Worm (Caenorhabditis elegans): ENCODE results near the gene tofu-7.
A peak's percentile ranks its signal among the peaks of the same experiment; 100 is the strongest.

The tofu-7 gene

DNA sequence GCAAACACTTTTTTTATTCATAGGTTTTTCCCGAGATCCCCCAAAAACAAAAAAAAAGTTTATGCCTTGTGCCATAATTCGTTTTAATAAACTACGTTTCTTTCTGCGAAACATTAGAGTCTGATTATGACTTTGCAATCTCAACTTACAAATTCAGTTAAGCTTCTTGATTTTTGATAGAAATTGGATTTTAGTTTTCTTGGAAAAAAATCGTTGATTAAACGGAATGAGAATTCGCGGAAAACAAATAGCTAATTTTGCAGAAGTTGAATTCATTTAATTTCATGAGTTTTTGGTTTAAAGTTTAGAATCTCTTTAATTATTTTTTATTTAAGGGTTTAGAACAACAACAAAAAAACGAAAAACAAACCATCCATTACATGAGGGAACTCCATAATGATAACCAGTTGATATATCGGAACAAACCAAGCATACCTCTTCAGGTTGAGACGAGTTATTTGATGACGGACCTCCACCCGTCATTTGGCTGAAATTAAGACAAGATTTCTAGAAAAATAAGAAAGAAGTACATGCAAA lies 30.2 kb upstream of the tofu-7 start, which contains the start of gene nhr-10 (continued):
- TF ChIP-seq lsl-1 (GFP tag; optimal IDR thresholded peaks at IDR 0.05) (no peak), C17E4.6 (GFP tag; IDR thresholded peaks at IDR 0.05) (no peak), tlf-1 (GFP tag; optimal IDR thresholded peaks at IDR 0.05) (no peak), C06A6.2 (GFP tag; conservative IDR thresholded peaks at IDR 0.05) (no peak)

ce11 chrIII:7112285-7112684 lies 27.5 kb upstream of the tofu-7 start:
- no peak for TF ChIP-seq ekl-4 (GFP tag; IDR thresholded peaks at IDR 0.05)
- TF ChIP-seq dox-1 (GFP tag; IDR thresholded peaks at IDR 0.05), result no peak
- TF ChIP-seq snpc-1.1 (tag; optimal IDR thresholded peaks at IDR 0.05; ENCODE audit: insufficient read depth), result no peak
- no peak for TF ChIP-seq him-1 (tag; optimal IDR thresholded peaks at IDR 0.05)
- no peak for TF ChIP-seq lin-26 (GFP tag; IDR thresholded peaks at IDR 0.05)
- TF ChIP-seq bed-1 (GFP tag; IDR thresholded peaks at IDR 0.05), result no peak
- no peak for TF ChIP-seq madf-10 (tag; optimal IDR thresholded peaks at IDR 0.05)
- TF ChIP-seq chd-7 (tag; optimal IDR thresholded peaks at IDR 0.05), result no peak
- TF ChIP-seq xnd-1 (tag; optimal IDR thresholded peaks at IDR 0.05), result no peak
- no peak for TF ChIP-seq mxl-1 (tag; optimal IDR thresholded peaks at IDR 0.05)
- no peak for TF ChIP-seq ztf-22 (GFP tag; optimal IDR thresholded peaks at IDR 0.05)
- TF ChIP-seq aptf-3 (GFP tag; IDR thresholded peaks at IDR 0.05), result no peak
- TF ChIP-seq F37B4.10 (GFP tag; IDR thresholded peaks at IDR 0.05), result no peak
- TF ChIP-seq ztf-6 (GFP tag; IDR thresholded peaks at IDR 0.05), result no peak
- TF ChIP-seq hmg-20 (GFP tag; IDR thresholded peaks at IDR 0.05), result no peak
- no peak for TF ChIP-seq rcor-1 (GFP tag; IDR thresholded peaks at IDR 0.05)
- no peak for TF ChIP-seq egl-18 (GFP tag; IDR thresholded peaks at IDR 0.05)

DNA sequence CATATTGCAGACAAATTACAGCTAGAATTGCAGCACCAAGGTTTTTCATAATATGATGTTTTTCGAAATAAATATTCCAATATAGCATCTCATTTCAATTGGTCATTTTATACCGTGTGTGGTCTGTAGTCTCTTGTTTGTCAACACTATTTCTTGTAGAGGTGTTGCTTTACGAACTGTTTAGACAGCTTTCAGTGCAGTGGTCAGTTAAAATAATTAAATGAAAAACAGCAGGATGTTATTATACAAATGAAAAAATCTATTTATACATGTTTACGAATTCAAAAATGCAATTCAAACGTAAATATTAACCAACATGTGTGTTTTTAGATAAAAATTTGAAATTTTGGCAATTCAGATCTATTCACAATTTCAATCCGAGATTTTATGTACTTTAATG lies 27.0 kb upstream of the tofu-7 start, which contains the start of gene B0280.7:
Gene B0280.7 (minus strand): TSS at position 101 of the 400 bp plus-strand sequence.
- TF ChIP-seq F57A8.1 (GFP tag; optimal IDR thresholded peaks at IDR 0.05) (no peak), F57C9.4 (tag; optimal IDR thresholded peaks at IDR 0.05) (no peak), lin-26 (GFP tag; IDR thresholded peaks at IDR 0.05) (0 out of 2 replicates have a peak, but pooled peaks have one; percentile 18), Y56A3A.18 (GFP tag; IDR thresholded peaks at IDR 0.05) (no peak)

ce11 chrIII:7107965-7108364 lies 23.1 kb upstream of the tofu-7 start, which contains the start of gene odd-1:
TSS of gene odd-1 (plus strand) at chrIII:7108313.
- TF ChIP-seq pbrm-1 (GFP tag; IDR thresholded peaks at IDR 0.05), result no peak
- TF ChIP-seq nhr-80 (tag; optimal IDR thresholded peaks at IDR 0.05), result peak; percentile 39

DNA sequence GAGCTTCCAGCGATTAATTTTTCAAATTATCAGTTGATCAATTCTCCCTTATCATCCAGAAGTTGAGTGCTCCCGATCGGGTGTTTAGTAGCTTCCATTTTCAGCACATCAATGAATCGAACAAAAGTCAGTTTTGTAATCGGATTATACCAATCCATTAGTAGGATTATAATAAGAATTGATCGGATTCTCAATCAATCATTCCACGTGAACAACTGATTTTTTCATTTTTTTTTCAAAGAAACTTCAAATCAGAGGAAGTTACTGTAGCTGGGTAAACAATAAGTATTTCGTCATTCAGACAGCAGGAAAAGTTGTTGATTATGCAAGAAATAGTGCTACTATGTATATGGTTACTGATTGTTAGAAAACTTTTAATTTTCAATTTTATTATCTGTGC lies 22.0 kb upstream of the tofu-7 start:
- TF ChIP-seq ztf-26 (tag; optimal IDR thresholded peaks at IDR 0.05), result no peak
- no peak for TF ChIP-seq cebp-1 (GFP tag; IDR thresholded peaks at IDR 0.05)
- TF ChIP-seq cebp-1 (tag; optimal IDR thresholded peaks at IDR 0.05), result peak; percentile 52
- TF ChIP-seq nhr-80 (tag; optimal IDR thresholded peaks at IDR 0.05), result peak; percentile 67

DNA sequence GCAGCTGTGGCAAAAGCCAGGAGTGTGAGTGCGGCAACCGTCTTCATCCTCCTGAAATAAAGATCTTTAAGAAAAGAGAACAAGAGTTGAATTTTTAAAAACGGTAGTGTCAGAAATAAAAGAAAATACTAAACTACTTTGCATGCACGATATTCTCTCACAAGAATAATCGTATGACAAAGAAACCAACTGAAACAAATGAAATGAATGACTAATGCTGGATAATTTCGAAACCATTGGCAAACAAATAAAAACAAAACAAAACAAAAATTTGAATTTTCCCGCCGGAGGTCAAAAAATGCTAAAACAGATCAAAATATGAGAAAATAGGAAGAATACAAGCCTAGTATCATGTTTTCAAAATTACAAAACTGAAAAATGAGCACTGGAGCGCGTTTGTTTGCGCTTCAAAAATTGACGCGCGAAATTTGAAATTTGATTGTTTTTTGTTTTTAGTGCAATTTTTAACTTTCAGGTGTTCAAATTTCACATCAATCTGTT lies 19.2 kb upstream of the tofu-7 start, which contains the start of gene cpg-2:
Gene cpg-2 (minus strand): TSS at position 51 of the 501 bp plus-strand sequence.
- TF ChIP-seq ceh-91 (GFP tag; IDR thresholded peaks at IDR 0.05) (peak; percentile 98), tbp1 (GFP tag; optimal IDR thresholded peaks at IDR 0.05) (peak; percentile 64), Y79H2A.3 (GFP tag; conservative IDR thresholded peaks at IDR 0.05) (0 out of 2 replicates have a peak, but pooled peaks have one; percentile 67), cebp-1 (GFP tag; IDR thresholded peaks at IDR 0.05) (no peak), cebp-1 (tag; optimal IDR thresholded peaks at IDR 0.05) (no peak), dpl-1 (GFP tag; optimal IDR thresholded peaks at IDR 0.05) (peak; percentile 95), ztf-18 (tag; optimal IDR thresholded peaks at IDR 0.05) (peak; percentile 21), ama-1 (optimal IDR thresholded peaks at IDR 0.05) (no peak), ama-1 (GFP tag; optimal IDR thresholded peaks at IDR 0.05) (peak in 1 of 2 experiments; percentile 7), unc-130 (GFP tag; optimal IDR thresholded peaks at IDR 0.05) (peak; percentile 94), snpc-4 (GFP tag; optimal IDR thresholded peaks at IDR 0.05) (peak; percentile 58), snpc-4 (tag; optimal IDR thresholded peaks at IDR 0.05) (peak in 3 of 4 experiments; percentile 11 to 62 (median 55)), Y53G8AR.9 (GFP tag; conservative IDR thresholded peaks at IDR 0.05) (peak; percentile 73; the same call in 1 of the 2 replicates), Y95B8A.8 (GFP tag; IDR thresholded peaks at IDR 0.05) (peak; percentile 84), ztf-28 (GFP tag; IDR thresholded peaks at IDR 0.05) (0 out of 2 replicates have a peak, but pooled peaks have one; percentile 20)

Measured in whole organism, young adult.